Fruit fly (Drosophila melanogaster): ENCODE data around the gene CG5937.

DNA sequence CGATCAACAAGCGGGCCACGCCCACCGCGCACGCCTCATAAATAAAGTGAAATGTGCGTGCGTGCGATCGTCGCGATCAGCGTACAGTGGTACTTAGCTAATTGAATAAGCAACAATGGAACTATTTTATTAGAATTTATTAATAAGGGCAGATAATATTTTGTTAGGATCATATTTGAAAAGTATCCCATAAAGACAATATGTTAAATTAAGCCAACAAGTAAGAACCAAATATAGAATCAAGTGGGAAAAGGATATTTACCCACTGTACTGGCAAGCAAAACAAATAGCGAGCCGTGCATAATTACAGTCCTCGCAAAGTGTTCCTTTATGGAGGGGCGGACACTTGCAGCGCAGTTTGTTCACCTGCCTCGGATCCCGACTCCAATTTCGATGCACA lies 17.7 kb upstream of the CG5937 start:
- no peak for TF ChIP-seq ovo (GFP tag; optimal IDR thresholded peaks at IDR 0.05)
- no peak for TF ChIP-seq CG33017 (tag; optimal IDR thresholded peaks at IDR 0.05)
- TF ChIP-seq Clk (GFP tag; optimal IDR thresholded peaks at IDR 0.05), result no peak
- no peak for TF ChIP-seq kay (GFP tag; ENCODE audit: borderline replicate concordance)
- no peak for TF ChIP-seq cic (GFP tag; optimal IDR thresholded peaks at IDR 0.05)
- no peak for TF ChIP-seq Crg-1 (GFP tag; optimal IDR thresholded peaks at IDR 0.05)
- no peak for TF ChIP-seq CG5204 (GFP tag; optimal IDR thresholded peaks at IDR 0.05)
- TF ChIP-seq pad (GFP tag; optimal IDR thresholded peaks at IDR 0.05), result no peak
- no peak for TF ChIP-seq tj (GFP tag; optimal IDR thresholded peaks at IDR 0.05)
- TF ChIP-seq cnc (optimal IDR thresholded peaks at IDR 0.05), result no peak
- no peak for TF ChIP-seq CG7101 (tag; optimal IDR thresholded peaks at IDR 0.05)
- TF ChIP-seq CG1620 (GFP tag; optimal IDR thresholded peaks at IDR 0.05), result no peak
